Fruit fly (Drosophila melanogaster) whole organism, prepupa: ENCODE results near the gene CG17568.
A peak's percentile ranks its signal among the peaks of the same experiment; 100 is the strongest.

ENCODE experiments used
- Gug ChIP-seq: fragments of 200-800 bp; sonication (Bioruptor generic); IDR thresholded peaks from 2 replicates; pipeline ENCODE4 v1.3.6; 2022; ENCODE audit warnings: missing biosample characterization, missing genetic modification characterization
- Sox102F ChIP-seq: fragments of 200-800 bp; sonication (Bioruptor generic); optimal IDR thresholded peaks from 2 replicates; lab custom pipeline; 2016; ENCODE audit warnings: missing biosample characterization, mild to moderate bottlenecking, missing genetic modification characterization
- vri ChIP-seq: fragments of 200-800 bp; sonication (Bioruptor generic); optimal IDR thresholded peaks from 3 replicates; lab custom pipeline; 2016; ENCODE audit warnings: missing biosample characterization, mild to moderate bottlenecking, missing genetic modification characterization

dm6 chr2L:19191789-19192297 is 10.3 kb upstream of the CG17568 start:
- TF ChIP-seq Sox102F (GFP tag; lab: Kevin White, UChicago) (no peak), Gug (0 out of 2 replicates have a peak, but pooled peaks have one; percentile 19), vri (no peak)
